Worm (Caenorhabditis elegans) whole organism, L2 larva: ENCODE measurements around the gene T01H3.3.

ENCODE experiments used
- F13H6.1 ChIP-seq: sonication (generic microtip); optimal IDR thresholded peaks from 2 replicates; lab custom pipeline; 2016; ENCODE audit warnings: missing genetic modification characterization, missing compliant biosample characterization
- R02D3.7 ChIP-seq: fragments of 150-350 bp; optimal IDR thresholded peaks from 2 replicates; lab custom pipeline; 2014; ENCODE audit warnings: missing biosample characterization, missing genetic modification characterization
- ZK546.5 ChIP-seq: sonication (generic microtip); optimal IDR thresholded peaks from 2 replicates; lab custom pipeline; 2017; ENCODE audit warnings: missing biosample characterization, missing genetic modification characterization
- egl-27 ChIP-seq: sonication (generic microtip); optimal IDR thresholded peaks from 3 replicates; lab custom pipeline; 2017; ENCODE audit warnings: missing biosample characterization, missing genetic modification reagents, missing genetic modification characterization
- elt-1 ChIP-seq: fragments of 150-350 bp; optimal IDR thresholded peaks from 2 replicates; lab custom pipeline; 2014; ENCODE audit warnings: missing biosample characterization, missing genetic modification characterization
- elt-3 ChIP-seq: sonication (generic microtip); optimal IDR thresholded peaks from 2 replicates; lab custom pipeline; 2017; ENCODE audit warnings: missing biosample characterization, missing genetic modification characterization
- lin-11 ChIP-seq: fragments of 150-350 bp; sonication (generic microtip); optimal IDR thresholded peaks from 2 replicates; lab custom pipeline; 2014; ENCODE audit warnings: missing biosample characterization, missing genetic modification characterization, inconsistent platforms, mixed read lengths
- lin-13 ChIP-seq: fragments of 150-350 bp; optimal IDR thresholded peaks from 2 replicates; lab custom pipeline; 2014; ENCODE audit warnings: missing biosample characterization, missing genetic modification reagents, missing genetic modification characterization
- nhr-10 ChIP-seq: sonication (generic microtip); optimal IDR thresholded peaks from 2 replicates; lab custom pipeline; 2017; ENCODE audit warnings: missing biosample characterization, missing genetic modification characterization
- nhr-237 ChIP-seq: fragments of 150-350 bp; optimal IDR thresholded peaks from 2 replicates; lab custom pipeline; 2014; ENCODE audit warnings: missing biosample characterization, missing genetic modification characterization
- nhr-25 ChIP-seq: fragments of 150-350 bp; sonication (generic microtip); optimal IDR thresholded peaks from 3 replicates; lab custom pipeline; 2014; ENCODE audit warnings: missing biosample characterization, missing genetic modification characterization
- unc-55 ChIP-seq: fragments of 150-350 bp; sonication (generic microtip); optimal IDR thresholded peaks from 3 replicates; lab custom pipeline; 2014; ENCODE audit warnings: missing biosample characterization, missing genetic modification reagents, missing genetic modification characterization
- zag-1 ChIP-seq: fragments of 150-350 bp; optimal IDR thresholded peaks from 2 replicates; lab custom pipeline; 2014; ENCODE audit warnings: missing biosample characterization, missing genetic modification characterization
- ztf-11 ChIP-seq: sonication (generic microtip); optimal IDR thresholded peaks from 2 replicates; lab custom pipeline; 2017; ENCODE audit warnings: missing biosample characterization, missing genetic modification characterization

DNA sequence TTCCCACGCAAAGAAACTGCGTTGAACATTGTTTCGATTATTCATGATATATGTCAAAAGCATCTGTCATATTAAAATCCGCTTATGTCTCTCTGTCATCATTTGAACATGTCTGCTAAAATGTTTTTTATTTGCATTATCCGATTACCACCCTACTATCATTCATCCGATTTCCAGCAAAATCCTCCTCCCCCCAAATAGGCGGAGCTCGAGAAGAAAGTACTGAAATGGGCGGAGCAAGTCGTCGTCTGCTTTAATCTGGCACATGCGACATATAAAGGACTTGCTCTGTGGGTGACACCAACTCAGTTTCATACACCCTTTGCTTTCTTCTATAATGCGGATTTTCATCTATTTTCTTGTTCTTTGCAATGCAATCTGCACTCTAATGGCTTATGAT, 41.6 kb downstream of the T01H3.3 start, which contains the start of gene T09A5.14:
- TF ChIP-seq egl-27 (tag; lab: Kevin White, UChicago), result no peak
- TF ChIP-seq lin-13 (GFP tag; lab: Kevin White, UChicago), result no peak
- no peak for TF ChIP-seq ztf-11
- no peak for TF ChIP-seq nhr-10
- TF ChIP-seq elt-1, result no peak
- TF ChIP-seq F13H6.1 (tag; lab: Kevin White, UChicago), result no peak
- no peak for TF ChIP-seq zag-1
- no peak for TF ChIP-seq unc-55
- TF ChIP-seq nhr-237 (tag; lab: Kevin White, UChicago), result no peak
- no peak for TF ChIP-seq nhr-25 (tag; lab: Kevin White, UChicago)
- no peak for TF ChIP-seq ZK546.5 (tag; lab: Kevin White, UChicago)
- no peak for TF ChIP-seq elt-3 (tag; lab: Kevin White, UChicago)
- no peak for TF ChIP-seq R02D3.7 (tag; lab: Kevin White, UChicago)
- no peak for TF ChIP-seq lin-11
